Fruit fly (Drosophila melanogaster) whole organism, embryonic: ENCODE measurements around the gene CG5516.

ENCODE experiments used
- Fer2 ChIP-seq: fragments of 200-800 bp; sonication (Bioruptor generic); optimal IDR thresholded peaks from 2 replicates; lab custom pipeline; 2018; ENCODE audit warnings: missing biosample characterization, mild to moderate bottlenecking, missing genetic modification characterization, moderate library complexity
- pan ChIP-seq, 4 experiments: fragments of >200 bp in 3 of 4; fragments of 200-800 bp in 1 of 4; sonication (Bioruptor generic) in 1 of 4; optimal IDR thresholded peaks in 3 of 4; IDR thresholded peaks in 1 of 4; 2 replicates each; pipeline versions ENCODE4 v1.3.6 to Lab custom; 2017 to 2022; ENCODE audit warnings: missing biosample characterization in 2 of 4, missing genetic modification characterization in 2 of 4, mixed read lengths in 1 of 4

DNA sequence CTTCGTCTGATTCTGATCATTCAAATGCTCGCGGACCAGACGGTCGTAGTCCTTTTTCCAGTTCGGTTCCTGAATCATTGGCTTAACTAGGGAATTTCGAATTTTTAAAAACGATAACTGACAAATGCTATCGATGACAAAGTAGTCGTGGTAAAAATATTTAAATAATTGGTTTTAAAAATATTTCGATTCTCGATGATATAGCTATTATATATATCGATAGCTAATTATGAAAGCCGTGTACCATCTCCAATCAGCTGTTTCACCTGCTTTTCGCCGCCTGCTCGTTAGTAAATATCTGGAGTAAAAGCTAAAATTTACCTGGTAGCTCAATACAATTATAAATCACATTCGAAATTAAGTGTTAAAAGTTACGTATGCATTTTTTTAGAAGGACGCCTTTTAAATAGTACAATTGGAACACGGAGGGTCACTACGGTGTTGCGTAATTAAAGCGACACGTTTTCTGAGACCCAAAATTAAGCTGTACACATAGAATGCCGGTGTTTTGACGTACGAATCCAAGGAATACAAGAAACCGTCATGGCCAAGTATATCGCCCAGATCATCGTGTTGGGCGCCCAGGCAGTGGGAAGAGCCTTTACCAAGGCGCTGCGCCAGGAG is 30.0 kb upstream of the CG5516 start, which contains the start of the genes CG5478 and blp:
- no peak for TF ChIP-seq pan (optimal IDR thresholded peaks at IDR 0.05; lab: Kevin White, UChicago)
- TF ChIP-seq pan (GFP tag; optimal IDR thresholded peaks at IDR 0.05 in 1 of 2, IDR thresholded peaks at IDR 0.05 in 1 of 2): no peak
- TF ChIP-seq Fer2: no peak
